Fruit fly (Drosophila melanogaster): Measurements from ENCODE around the gene Ir7d.

Gene Ir7d

dm6 chrX:7893411-7894122 lies 14.9 kb upstream of the Ir7d start, which contains the start of the genes CG45089, ND-MNLL and p115 (continued):
- TF ChIP-seq dimm (GFP tag; IDR thresholded peaks at IDR 0.05) (no peak), CG11504 (tag; optimal IDR thresholded peaks at IDR 0.05) (peak; percentile 65), CG18476 (GFP tag; optimal IDR thresholded peaks at IDR 0.05) (peak; percentile 33), CoRest (tag; optimal IDR thresholded peaks at IDR 0.05) (peak; percentile 64), CG2678 (tag; optimal IDR thresholded peaks at IDR 0.05) (peak; percentile 69), CG13624 (GFP tag; optimal IDR thresholded peaks at IDR 0.05) (peak; percentile 53), CG11085 (GFP tag; IDR thresholded peaks at IDR 0.05) (0 out of 2 replicates have a peak, but pooled peaks have one; percentile 11), CG10979 (tag; optimal IDR thresholded peaks at IDR 0.05) (peak; percentile 50), Sin3A (optimal IDR thresholded peaks at IDR 0.05) (peak; percentile 56), mld (GFP tag; IDR thresholded peaks at IDR 0.05; ENCODE audit: partially characterized antibody) (no peak), slou (GFP tag; optimal IDR thresholded peaks at IDR 0.05) (peak; percentile 26), da (GFP tag; optimal IDR thresholded peaks at IDR 0.05) (no peak), HmgZ (tag; optimal IDR thresholded peaks at IDR 0.05) (peak; percentile 55), bcd (GFP tag; optimal IDR thresholded peaks at IDR 0.05) (peak; percentile 35), insv (GFP tag; optimal IDR thresholded peaks at IDR 0.05) (peak in 1 of 2 experiments; percentile 56), Xbp1 (GFP tag; optimal IDR thresholded peaks at IDR 0.05) (peak; percentile 80), CG33557 (GFP tag; optimal IDR thresholded peaks at IDR 0.05) (peak; percentile 29), Oaz (GFP tag; IDR thresholded peaks at IDR 0.05) (peak; percentile 26; the same call in 1 of the 2 replicates), Nf-YB (GFP tag; optimal IDR thresholded peaks at IDR 0.05) (peak; percentile 19), Dll (GFP tag; IDR thresholded peaks at IDR 0.05; ENCODE audit: partially characterized antibody) (peak; percentile 83), CG13296 (GFP tag; optimal IDR thresholded peaks at IDR 0.05) (peak; percentile 59), Ets97D (GFP tag; optimal IDR thresholded peaks at IDR 0.05) (peak; percentile 44), CG3407 (GFP tag; optimal IDR thresholded peaks at IDR 0.05) (peak; percentile 14), CG18011 (GFP tag; optimal IDR thresholded peaks at IDR 0.05) (peak; percentile 29), Poxn (GFP tag; IDR thresholded peaks at IDR 0.05) (no peak), CG10366 (GFP tag; IDR thresholded peaks at IDR 0.05) (peak; percentile 46), chn (GFP tag; optimal IDR thresholded peaks at IDR 0.05) (peak; percentile 28), p53 (GFP tag; optimal IDR thresholded peaks at IDR 0.05) (peak; percentile 68), CG2120 (GFP tag; optimal IDR thresholded peaks at IDR 0.05) (peak; percentile 71), lilli (GFP tag; optimal IDR thresholded peaks at IDR 0.05) (peak; percentile 81), CG7271 (tag; optimal IDR thresholded peaks at IDR 0.05) (no peak), NFAT (GFP tag; IDR thresholded peaks at IDR 0.05) (peak; percentile 44; the same call in 1 of the 2 replicates), CG4404 (GFP tag; IDR thresholded peaks at IDR 0.05) (0 out of 2 replicates have a peak, but pooled peaks have one; percentile 28), Doc3 (GFP tag; IDR thresholded peaks at IDR 0.05; ENCODE audit: partially characterized antibody) (0 out of 3 replicates have a peak, but pooled peaks have one; percentile 48), pb (GFP tag; optimal IDR thresholded peaks at IDR 0.05) (no peak), CG17361 (GFP tag; IDR thresholded peaks at IDR 0.05) (peak; percentile 61), CG34422 (GFP tag; IDR thresholded peaks at IDR 0.05) (peak; percentile 56; the same call in 1 of the 3 replicates), Sry-β (GFP tag; optimal IDR thresholded peaks at IDR 0.05) (peak; percentile 89), Rx (GFP tag; IDR thresholded peaks at IDR 0.05) (0 out of 2 replicates have a peak, but pooled peaks have one; percentile 3), Sox100B (GFP tag; optimal IDR thresholded peaks at IDR 0.05) (peak; percentile 45), disco-r (GFP tag; optimal IDR thresholded peaks at IDR 0.05) (no peak), CG10321 (GFP tag; IDR thresholded peaks at IDR 0.05) (no peak), CG11560 (tag; IDR thresholded peaks at IDR 0.05) (no peak), Chrac-16 (GFP tag; optimal IDR thresholded peaks at IDR 0.05) (peak; percentile 68), D19A (tag; optimal IDR thresholded peaks at IDR 0.05) (peak; percentile 33), bab2 (GFP tag; optimal IDR thresholded peaks at IDR 0.05) (peak; percentile 24), kay (GFP tag; optimal IDR thresholded peaks at IDR 0.05) (peak; percentile 46), CG14667 (GFP tag; IDR thresholded peaks at IDR 0.05) (peak; percentile 25; the same call in 1 of the 2 replicates), twi (tag; optimal IDR thresholded peaks at IDR 0.05) (peak; percentile 26)
